Worm (Caenorhabditis elegans) whole organism, midembryonic: ENCODE measurements around the gene T06D4.6.

Experiments
- klf-2 ChIP-seq: fragments of 200-800 bp; sonication (Bioruptor generic); conservative IDR thresholded peaks from 2 replicates; pipeline ENCODE4 v1.3.6; 2022; ENCODE audit warnings: missing genetic modification reagents, missing genetic modification characterization, missing compliant biosample characterization
- ztf-23 ChIP-seq: fragments of 200-800 bp; sonication (Bioruptor generic); IDR thresholded peaks from 2 replicates; pipeline ENCODE4 v1.3.6; 2022; ENCODE audit warnings: missing genetic modification reagents, missing genetic modification characterization, missing compliant biosample characterization

DNA sequence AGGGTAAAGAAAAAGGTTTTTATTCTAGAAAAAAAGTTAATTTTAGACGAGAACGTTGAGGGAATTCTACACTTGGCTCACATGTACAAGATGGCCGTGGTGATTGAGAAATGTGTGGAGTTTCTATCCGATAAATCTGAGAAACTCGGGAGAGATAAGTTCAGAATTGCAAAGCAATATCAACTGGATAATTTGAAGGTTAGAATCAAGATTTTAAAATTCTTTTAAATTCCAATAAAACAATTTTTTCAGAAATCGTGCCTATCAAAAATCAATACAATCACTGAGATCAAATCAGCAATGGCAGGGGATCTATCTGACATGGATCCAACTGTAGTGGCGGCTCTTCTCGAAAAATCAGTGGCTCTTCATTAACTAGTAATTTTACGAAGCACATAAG is 9.1 kb downstream of the T06D4.6 start, which contains the start of gene Y49F6C.2:
- TF ChIP-seq ztf-23 (GFP tag; lab: Robert Waterston, UW): no peak
- no peak for TF ChIP-seq klf-2
